Worm (Caenorhabditis elegans) whole organism, midembryonic: ENCODE measurements around the gene F59A7.7.

Experiments used
- T22C8.4 ChIP-seq: fragments of 200-800 bp; sonication (Bioruptor generic); IDR thresholded peaks from 2 replicates; pipeline ENCODE4 v1.3.6; 2022; ENCODE audit warnings: missing genetic modification characterization, missing compliant biosample characterization
- cog-1 ChIP-seq: sonication (generic microtip); optimal IDR thresholded peaks from 2 replicates; lab custom pipeline; 2016; ENCODE audit warnings: missing genetic modification characterization, missing compliant biosample characterization
- flt-1 ChIP-seq: fragments of 200-800 bp; sonication (Bioruptor generic); IDR thresholded peaks from 2 replicates; pipeline ENCODE4 v1.3.6; 2022; ENCODE audit warnings: missing genetic modification characterization, missing compliant biosample characterization
- klf-2 ChIP-seq: fragments of 200-800 bp; sonication (Bioruptor generic); conservative IDR thresholded peaks from 2 replicates; pipeline ENCODE4 v1.3.6; 2022; ENCODE audit warnings: missing genetic modification reagents, missing genetic modification characterization, missing compliant biosample characterization
- ztf-29 ChIP-seq: fragments of 200-800 bp; sonication (Bioruptor generic); IDR thresholded peaks from 2 replicates; pipeline ENCODE4 v1.3.6; 2022; ENCODE audit warnings: missing genetic modification reagents, missing genetic modification characterization, missing compliant biosample characterization

- TF ChIP-seq ztf-29 (GFP tag; lab: Robert Waterston, UW): no peak
- no peak for TF ChIP-seq cog-1
- no peak for TF ChIP-seq T22C8.4 (GFP tag; lab: Robert Waterston, UW)
- TF ChIP-seq klf-2 (GFP tag; lab: Robert Waterston, UW): no peak
- no peak for TF ChIP-seq flt-1 (GFP tag; lab: Robert Waterston, UW)
These were observed 38.9 kb downstream of the F59A7.7 start for ce11 chrV:2050790-2051189.
